Worm (Caenorhabditis elegans) whole organism, midembryonic: ENCODE results near the gene lias-1.
A peak's percentile ranks its signal among the peaks of the same experiment; 100 is the strongest.

Experiments
- T22C8.4 ChIP-seq: fragments of 200-800 bp; sonication (Bioruptor generic); IDR thresholded peaks from 2 replicates; pipeline ENCODE4 v1.3.6; 2022; ENCODE audit warnings: missing genetic modification characterization, missing compliant biosample characterization
- cog-1 ChIP-seq: sonication (generic microtip); optimal IDR thresholded peaks from 2 replicates; lab custom pipeline; 2016; ENCODE audit warnings: missing genetic modification characterization, missing compliant biosample characterization
- flt-1 ChIP-seq: fragments of 200-800 bp; sonication (Bioruptor generic); IDR thresholded peaks from 2 replicates; pipeline ENCODE4 v1.3.6; 2022; ENCODE audit warnings: missing genetic modification characterization, missing compliant biosample characterization
- klf-2 ChIP-seq: fragments of 200-800 bp; sonication (Bioruptor generic); conservative IDR thresholded peaks from 2 replicates; pipeline ENCODE4 v1.3.6; 2022; ENCODE audit warnings: missing genetic modification reagents, missing genetic modification characterization, missing compliant biosample characterization
- med-1 ChIP-seq: sonication (generic microtip); optimal IDR thresholded peaks from 2 replicates; lab custom pipeline; 2017; ENCODE audit warnings: missing genetic modification characterization, mild to moderate bottlenecking, missing compliant biosample characterization, antibody characterized with exemption, missing genetic modification reagents; ENCODE audit not compliant: insufficient read depth
- ref-1 ChIP-seq: fragments of 200-800 bp; sonication (Bioruptor generic); conservative IDR thresholded peaks from 2 replicates; pipeline ENCODE4 v1.3.6; 2022; ENCODE audit warnings: missing genetic modification reagents, missing genetic modification characterization, missing compliant biosample characterization
- tab-1 ChIP-seq: fragments of 200-800 bp; sonication (Bioruptor generic); IDR thresholded peaks from 2 replicates; pipeline ENCODE4 v1.3.6; 2022; ENCODE audit warnings: missing genetic modification characterization, missing compliant biosample characterization
- ztf-23 ChIP-seq: fragments of 200-800 bp; sonication (Bioruptor generic); IDR thresholded peaks from 2 replicates; pipeline ENCODE4 v1.3.6; 2022; ENCODE audit warnings: missing genetic modification reagents, missing genetic modification characterization, missing compliant biosample characterization
- ztf-29 ChIP-seq: fragments of 200-800 bp; sonication (Bioruptor generic); IDR thresholded peaks from 2 replicates; pipeline ENCODE4 v1.3.6; 2022; ENCODE audit warnings: missing genetic modification reagents, missing genetic modification characterization, missing compliant biosample characterization

lias-1 gene

DNA sequence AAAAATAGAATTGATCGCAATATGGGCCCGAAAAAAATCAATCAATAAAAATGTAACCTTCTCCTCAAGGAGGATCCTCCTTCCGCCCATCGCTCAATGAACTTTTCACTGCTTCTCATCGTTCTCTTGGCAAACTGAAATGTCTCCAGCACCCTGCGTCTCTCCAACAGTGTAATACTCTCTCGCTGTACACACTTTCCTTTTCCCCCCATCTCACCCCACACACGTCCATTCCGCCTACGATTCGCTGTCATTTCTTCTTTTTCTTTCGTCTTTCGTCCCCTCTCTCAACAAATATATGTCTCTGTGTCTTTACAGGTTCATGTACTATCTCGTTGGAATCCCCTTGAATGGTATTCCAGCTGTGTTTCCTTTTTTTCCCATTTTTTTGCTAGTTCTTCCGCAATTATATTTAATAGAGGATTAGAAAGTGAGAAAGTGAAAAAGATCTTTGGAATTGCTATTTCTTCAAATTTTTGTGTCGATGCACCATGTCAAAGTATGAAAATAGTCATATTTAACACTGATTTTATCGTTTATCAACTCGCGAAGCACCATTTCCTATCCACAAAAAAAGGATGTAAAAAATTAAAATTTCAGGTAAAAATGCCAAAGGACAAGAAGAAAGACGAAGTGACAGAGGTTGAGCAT lies 33.4 kb downstream of the lias-1 start, which contains the start of gene rsu-1:
Gene rsu-1 (plus strand): TSS at position 601 of the 651 bp plus-strand sequence.
- TF ChIP-seq ref-1 (GFP tag; lab: Robert Waterston, UW), result no peak
- TF ChIP-seq cog-1, result peak; percentile 26
- TF ChIP-seq T22C8.4 (GFP tag; lab: Robert Waterston, UW), result peak; percentile 51

DNA sequence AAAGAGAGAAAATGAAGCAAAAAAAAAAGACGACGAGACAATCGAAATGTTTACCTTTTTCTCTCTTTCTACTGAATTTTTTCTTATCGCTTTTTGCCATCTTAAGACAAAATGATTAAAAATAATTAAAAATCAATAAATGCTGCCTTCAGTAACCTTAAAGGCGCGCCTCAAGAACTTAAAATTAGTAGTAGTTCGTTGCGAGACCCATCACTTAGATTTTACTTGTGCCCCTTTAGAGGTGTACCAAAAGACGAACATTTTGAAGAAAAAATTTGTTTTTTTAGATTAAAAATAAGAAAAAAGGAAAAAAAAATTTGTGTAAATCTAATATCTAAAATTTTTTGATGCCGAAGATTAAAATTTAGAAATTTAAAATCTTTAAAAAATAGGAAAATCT lies 33.9 kb downstream of the lias-1 start:
- TF ChIP-seq flt-1 (GFP tag; lab: Robert Waterston, UW), result no peak
- no peak for TF ChIP-seq T22C8.4 (GFP tag; lab: Robert Waterston, UW)
- no peak for TF ChIP-seq ztf-29
- TF ChIP-seq ztf-23 (GFP tag; lab: Robert Waterston, UW), result no peak
- TF ChIP-seq klf-2 (GFP tag; lab: Robert Waterston, UW), result no peak
- no peak for TF ChIP-seq cog-1
- no peak for TF ChIP-seq tab-1 (GFP tag; lab: Robert Waterston, UW)
- TF ChIP-seq med-1 (GFP tag; lab: Kevin White, UChicago), result no peak
- no peak for TF ChIP-seq ref-1 (GFP tag; lab: Robert Waterston, UW)

DNA sequence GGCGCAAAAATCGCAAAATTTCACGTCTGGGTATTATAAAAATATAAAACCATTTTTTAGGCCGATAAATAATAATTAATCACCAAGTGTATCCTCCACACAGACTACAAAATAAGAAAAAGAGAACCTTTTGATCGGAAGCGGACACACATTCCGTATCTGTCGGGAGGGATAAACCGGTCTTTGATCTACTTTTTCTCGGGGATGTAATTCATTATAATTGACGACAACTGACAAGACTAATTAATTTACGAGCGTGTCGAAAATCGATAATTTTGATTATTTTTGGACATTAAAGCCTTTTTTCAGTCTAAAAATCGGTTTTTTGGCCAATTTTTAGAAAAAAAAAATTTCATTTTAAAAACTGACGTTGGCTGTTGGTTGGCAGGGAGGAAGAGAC lies 34.5 kb downstream of the lias-1 start:
- TF ChIP-seq klf-2 (GFP tag; lab: Robert Waterston, UW) (no peak), med-1 (GFP tag; lab: Kevin White, UChicago) (no peak), T22C8.4 (GFP tag; lab: Robert Waterston, UW) (no peak), flt-1 (GFP tag; lab: Robert Waterston, UW) (no peak), ztf-23 (GFP tag; lab: Robert Waterston, UW) (no peak), tab-1 (GFP tag; lab: Robert Waterston, UW) (no peak), ztf-29 (no peak), cog-1 (no peak), ref-1 (GFP tag; lab: Robert Waterston, UW) (no peak)

DNA sequence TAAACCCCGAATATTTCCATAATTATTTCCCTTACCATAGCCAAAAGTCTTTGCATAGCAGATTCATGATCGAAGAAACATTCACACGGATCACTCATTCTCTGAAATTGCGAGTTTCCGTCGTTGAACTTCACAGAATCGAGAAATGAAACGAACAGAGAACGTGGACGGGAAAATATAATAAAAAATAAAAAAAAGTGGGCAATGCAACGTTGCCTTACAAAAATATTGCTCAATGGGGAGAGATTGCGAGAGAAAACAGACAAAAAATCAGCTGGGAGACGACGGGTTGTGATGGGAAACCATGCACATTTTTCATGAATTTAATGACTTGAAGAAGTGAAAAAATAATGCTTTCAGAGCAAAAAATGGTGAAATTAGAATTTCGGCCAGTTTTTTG lies 35.3 kb downstream of the lias-1 start, which contains the start of gene smim-14:
Gene smim-14 (minus strand): TSS at position 101 of the 400 bp plus-strand sequence.
- TF ChIP-seq ztf-23 (GFP tag; lab: Robert Waterston, UW) (no peak), T22C8.4 (GFP tag; lab: Robert Waterston, UW) (no peak), ref-1 (GFP tag; lab: Robert Waterston, UW) (no peak), ztf-29 (no peak), cog-1 (no peak), med-1 (GFP tag; lab: Kevin White, UChicago) (no peak), klf-2 (GFP tag; lab: Robert Waterston, UW) (no peak), tab-1 (GFP tag; lab: Robert Waterston, UW) (no peak), flt-1 (GFP tag; lab: Robert Waterston, UW) (no peak)

DNA sequence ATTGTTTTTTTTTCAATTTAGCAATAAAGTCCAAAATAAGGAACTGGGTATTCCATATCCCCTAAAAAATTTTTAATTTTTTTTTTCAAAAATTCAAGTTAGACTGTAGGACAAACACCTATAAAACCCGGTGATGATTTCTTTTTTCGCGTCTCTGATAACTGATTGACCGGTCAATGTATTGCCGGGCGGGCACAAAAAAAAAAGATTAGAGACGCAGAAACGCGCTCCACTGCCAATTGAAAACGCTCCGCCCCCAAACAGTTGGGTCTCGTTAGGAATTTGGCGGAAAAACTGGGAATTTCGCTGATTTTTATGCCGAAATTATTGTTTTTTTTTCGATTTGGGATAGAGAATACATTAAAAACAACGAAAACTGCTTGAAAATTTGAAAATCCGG lies 36.5 kb downstream of the lias-1 start:
- no peak for TF ChIP-seq cog-1
- no peak for TF ChIP-seq T22C8.4 (GFP tag; lab: Robert Waterston, UW)
- no peak for TF ChIP-seq ref-1 (GFP tag; lab: Robert Waterston, UW)
- TF ChIP-seq flt-1 (GFP tag; lab: Robert Waterston, UW), result no peak
- TF ChIP-seq ztf-23 (GFP tag; lab: Robert Waterston, UW), result no peak
- TF ChIP-seq med-1 (GFP tag; lab: Kevin White, UChicago), result no peak
- TF ChIP-seq tab-1 (GFP tag; lab: Robert Waterston, UW), result no peak
- no peak for TF ChIP-seq ztf-29
- TF ChIP-seq klf-2 (GFP tag; lab: Robert Waterston, UW), result no peak

DNA sequence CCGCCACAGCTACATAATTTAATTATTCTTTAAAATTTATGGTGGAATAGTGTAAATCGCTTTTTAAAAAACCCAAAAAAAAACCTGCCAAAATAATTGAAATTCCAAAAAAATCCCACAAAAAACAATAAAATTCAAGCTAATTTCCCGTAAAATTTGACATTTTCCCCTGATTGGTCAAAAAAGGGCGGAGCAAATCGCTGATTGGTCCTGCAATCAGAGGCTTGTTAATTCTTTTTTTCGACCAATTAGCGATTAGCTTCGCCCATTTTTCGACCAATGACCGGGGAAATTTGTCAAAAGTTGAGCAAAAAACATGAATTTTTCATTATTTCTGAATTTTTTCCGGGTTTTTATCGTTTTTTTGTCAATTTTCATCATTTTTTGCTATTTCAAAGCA lies 37.9 kb downstream of the lias-1 start:
- no peak for TF ChIP-seq ref-1 (GFP tag; lab: Robert Waterston, UW)
- TF ChIP-seq ztf-23 (GFP tag; lab: Robert Waterston, UW), result no peak
- TF ChIP-seq tab-1 (GFP tag; lab: Robert Waterston, UW), result no peak
- no peak for TF ChIP-seq flt-1 (GFP tag; lab: Robert Waterston, UW)
- TF ChIP-seq klf-2 (GFP tag; lab: Robert Waterston, UW), result no peak
- TF ChIP-seq T22C8.4 (GFP tag; lab: Robert Waterston, UW), result no peak
- TF ChIP-seq cog-1, result no peak
- TF ChIP-seq ztf-29, result no peak
- no peak for TF ChIP-seq med-1 (GFP tag; lab: Kevin White, UChicago)

DNA sequence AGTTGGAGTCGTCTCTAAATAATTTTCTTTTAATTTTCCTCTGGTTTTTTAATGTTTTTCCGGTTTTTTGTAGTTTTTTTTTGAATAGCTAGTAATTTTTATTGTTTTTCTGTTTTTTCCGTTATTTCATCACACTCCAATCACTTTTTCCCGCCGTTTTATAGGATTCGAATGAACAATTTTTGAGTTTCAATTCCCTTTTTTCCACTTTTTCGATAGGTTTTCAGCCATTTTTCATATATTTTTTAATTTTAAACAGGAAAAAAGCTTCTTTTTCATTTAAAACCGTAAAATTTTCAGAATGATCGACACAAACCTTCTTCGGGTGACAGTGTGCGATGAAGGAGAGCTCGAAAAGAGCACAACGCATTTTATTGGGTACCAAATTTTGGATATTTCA lies 43.5 kb downstream of the lias-1 start, which contains the start of gene pph-6:
Gene pph-6 (plus strand): TSS at position 301 of the 400 bp plus-strand sequence.
- TF ChIP-seq med-1 (GFP tag; lab: Kevin White, UChicago), result no peak
- no peak for TF ChIP-seq flt-1 (GFP tag; lab: Robert Waterston, UW)
- no peak for TF ChIP-seq ztf-23 (GFP tag; lab: Robert Waterston, UW)
- no peak for TF ChIP-seq klf-2 (GFP tag; lab: Robert Waterston, UW)
- no peak for TF ChIP-seq T22C8.4 (GFP tag; lab: Robert Waterston, UW)
- no peak for TF ChIP-seq ztf-29
- TF ChIP-seq cog-1, result no peak
- TF ChIP-seq ref-1 (GFP tag; lab: Robert Waterston, UW), result no peak
- TF ChIP-seq tab-1 (GFP tag; lab: Robert Waterston, UW), result no peak

DNA sequence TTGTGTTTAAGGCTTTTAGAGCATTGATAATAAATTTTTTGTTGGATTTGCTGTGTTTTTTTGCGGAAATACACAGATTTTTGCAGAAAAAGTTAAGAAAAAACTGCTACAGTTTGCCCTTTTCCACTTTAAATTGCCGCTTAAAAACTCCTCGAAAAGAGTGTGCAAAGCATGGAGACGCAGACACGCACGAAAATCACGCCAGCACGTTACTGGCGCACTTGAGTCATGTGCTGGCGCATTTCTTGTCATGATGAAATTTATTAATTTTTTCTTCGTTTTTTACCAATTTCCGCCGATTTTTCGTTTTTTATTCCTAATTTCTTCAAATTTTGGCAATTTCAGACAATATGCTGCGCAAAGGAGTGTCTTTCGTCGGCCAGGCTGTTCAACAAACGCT lies 44.8 kb downstream of the lias-1 start, which contains the start of gene C34C12.8:
Gene C34C12.8 (plus strand): TSS at position 346 of the 400 bp plus-strand sequence.
- TF ChIP-seq klf-2 (GFP tag; lab: Robert Waterston, UW) (no peak), flt-1 (GFP tag; lab: Robert Waterston, UW) (peak; percentile 70; the same call in 1 of the 2 replicates), ztf-23 (GFP tag; lab: Robert Waterston, UW) (peak; percentile 66; the same call in 1 of the 2 replicates), ref-1 (GFP tag; lab: Robert Waterston, UW) (no peak), cog-1 (peak; percentile 46), T22C8.4 (GFP tag; lab: Robert Waterston, UW) (no peak)

DNA sequence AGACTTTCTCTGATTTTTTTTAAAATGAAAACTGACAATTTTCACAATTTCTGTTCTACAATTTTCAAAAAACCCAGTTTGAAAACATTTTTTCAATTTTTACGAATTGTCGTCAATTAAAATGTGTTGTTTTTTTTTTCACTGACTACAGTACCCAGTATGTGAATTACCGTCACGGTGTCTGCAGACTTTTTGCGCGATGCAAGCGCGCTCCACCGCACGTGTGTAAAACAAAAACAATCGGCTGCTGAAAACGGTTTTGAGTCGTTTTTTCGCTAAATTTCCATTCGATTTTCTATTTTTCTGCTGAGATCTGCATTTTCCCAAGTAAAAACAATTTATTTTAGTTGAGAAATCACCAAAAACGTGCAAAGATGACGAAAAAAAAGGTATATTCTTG lies 48.7 kb downstream of the lias-1 start:
- TF ChIP-seq ztf-23 (GFP tag; lab: Robert Waterston, UW) (peak; percentile 77), ztf-29 (no peak), klf-2 (GFP tag; lab: Robert Waterston, UW) (no peak), med-1 (GFP tag; lab: Kevin White, UChicago) (no peak), cog-1 (peak; percentile 59), T22C8.4 (GFP tag; lab: Robert Waterston, UW) (no peak), ref-1 (GFP tag; lab: Robert Waterston, UW) (no peak), tab-1 (GFP tag; lab: Robert Waterston, UW) (no peak), flt-1 (GFP tag; lab: Robert Waterston, UW) (0 out of 2 replicates have a peak, but pooled peaks have one; percentile 9)
